Comparison of ENCODE assay signal across 2 fruit fly cellular contexts in genomic region chr3L:8314788-8315140, dm6.
TF ChIP-seq lines count a peak whose summit lies in the region.

No protein-coding gene starts in this region.

TF ChIP-seq in whole organism, embryonic, 481 proteins besides CTCF, POLR2A, EP300 and RAD21 (continued from another document):
- peak; percentile 17 for TF ChIP-seq CG13424 (tag; optimal IDR thresholded peaks at IDR 0.05; lab: Kevin White, UChicago)
- TF ChIP-seq CG13775 (GFP tag; optimal IDR thresholded peaks at IDR 0.05; lab: Kevin White, UChicago), result peak; percentile 11
- 0 out of 3 replicates have a peak, but pooled peaks have one; percentile 19 for TF ChIP-seq z (GFP tag; IDR thresholded peaks at IDR 0.05; lab: Robert Waterston, UW)
- peak; percentile 45 for TF ChIP-seq dm (GFP tag; optimal IDR thresholded peaks at IDR 0.05; lab: Kevin White, UChicago)
- peak; percentile 34 for TF ChIP-seq CG3281 (GFP tag; optimal IDR thresholded peaks at IDR 0.05; lab: Kevin White, UChicago)
- no peak for TF ChIP-seq fru (optimal IDR thresholded peaks at IDR 0.05; lab: Kevin White, UChicago)
- peak; percentile 56; the same call in 1 of the 2 replicates for TF ChIP-seq CG14441 (GFP tag; IDR thresholded peaks at IDR 0.05; lab: Robert Waterston, UW)
- TF ChIP-seq croc (GFP tag; conservative IDR thresholded peaks at IDR 0.05; lab: Robert Waterston, UW), result no peak
- TF ChIP-seq Drgx (GFP tag; IDR thresholded peaks at IDR 0.05; lab: Robert Waterston, UW), result peak; percentile 27; the same call in 1 of the 2 replicates
- TF ChIP-seq Ada2b (GFP tag; IDR thresholded peaks at IDR 0.05; lab: Robert Waterston, UW), result peak; percentile 44; the same call in 1 of the 2 replicates
- TF ChIP-seq Xbp1 (GFP tag; optimal IDR thresholded peaks at IDR 0.05; lab: Kevin White, UChicago), result peak; percentile 47
- peak; percentile 0 for TF ChIP-seq Six4 (GFP tag; optimal IDR thresholded peaks at IDR 0.05; lab: Kevin White, UChicago)
- TF ChIP-seq slbo (GFP tag; IDR thresholded peaks at IDR 0.05; lab: Robert Waterston, UW), result peak; percentile 57
- peak; percentile 71 for TF ChIP-seq Hey (tag; optimal IDR thresholded peaks at IDR 0.05; lab: Kevin White, UChicago)
- TF ChIP-seq grau (tag; optimal IDR thresholded peaks at IDR 0.05; lab: Kevin White, UChicago), result peak; percentile 14
- TF ChIP-seq D19B (GFP tag; optimal IDR thresholded peaks at IDR 0.05; lab: Kevin White, UChicago), result peak; percentile 96
- peak; percentile 15; the same call in 1 of the 4 replicates for TF ChIP-seq Gug (GFP tag; IDR thresholded peaks at IDR 0.05; lab: Robert Waterston, UW)
- TF ChIP-seq cas (GFP tag; IDR thresholded peaks at IDR 0.05; lab: Robert Waterston, UW), result peak; percentile 29; the same call in 1 of the 2 replicates
- peak; percentile 34; the same call in 2 of the 3 replicates for TF ChIP-seq ci (GFP tag; IDR thresholded peaks at IDR 0.05; lab: Robert Waterston, UW)
- TF ChIP-seq Fer3 (tag; optimal IDR thresholded peaks at IDR 0.05; lab: Kevin White, UChicago), result peak; percentile 21
- TF ChIP-seq CG14014 (GFP tag; IDR thresholded peaks at IDR 0.05; lab: Robert Waterston, UW), result 0 out of 2 replicates have a peak, but pooled peaks have one; percentile 8
- peak; percentile 44 for TF ChIP-seq lmd (GFP tag; IDR thresholded peaks at IDR 0.05; lab: Robert Waterston, UW)
- TF ChIP-seq Xrp1 (GFP tag; IDR thresholded peaks at IDR 0.05; lab: Robert Waterston, UW), result peak; percentile 30; the same call in 1 of the 2 replicates
- TF ChIP-seq CG15073 (GFP tag; optimal IDR thresholded peaks at IDR 0.05; lab: Kevin White, UChicago), result no peak
- TF ChIP-seq luna (GFP tag; optimal IDR thresholded peaks at IDR 0.05; lab: Kevin White, UChicago), result no peak
- peak; percentile 2 for TF ChIP-seq CG12155 (GFP tag; optimal IDR thresholded peaks at IDR 0.05; lab: Kevin White, UChicago)
- no peak for TF ChIP-seq CG7987 (GFP tag; optimal IDR thresholded peaks at IDR 0.05; lab: Kevin White, UChicago)
- TF ChIP-seq CG2120 (GFP tag; optimal IDR thresholded peaks at IDR 0.05; lab: Kevin White, UChicago), result peak; percentile 53
- 0 out of 2 replicates have a peak, but pooled peaks have one; percentile 36 for TF ChIP-seq ranshi (GFP tag; IDR thresholded peaks at IDR 0.05; lab: Robert Waterston, UW)
- peak; percentile 16 for TF ChIP-seq chn (GFP tag; optimal IDR thresholded peaks at IDR 0.05; lab: Kevin White, UChicago)
- peak; percentile 69 for TF ChIP-seq NFAT (GFP tag; IDR thresholded peaks at IDR 0.05; lab: Robert Waterston, UW)
- no peak for TF ChIP-seq CG4328 (GFP tag; optimal IDR thresholded peaks at IDR 0.05; lab: Kevin White, UChicago)
- peak; percentile 45; the same call in 1 of the 2 replicates for TF ChIP-seq Rfx (GFP tag; IDR thresholded peaks at IDR 0.05; lab: Robert Waterston, UW)
- 0 out of 3 replicates have a peak, but pooled peaks have one; percentile 22 for TF ChIP-seq otp (GFP tag; IDR thresholded peaks at IDR 0.05; lab: Robert Waterston, UW)
- TF ChIP-seq al (GFP tag; IDR thresholded peaks at IDR 0.05; lab: Robert Waterston, UW), result 0 out of 2 replicates have a peak, but pooled peaks have one; percentile 4
- TF ChIP-seq CG32532 (GFP tag; IDR thresholded peaks at IDR 0.05; lab: Robert Waterston, UW), result peak; percentile 53
- TF ChIP-seq Elba2 (GFP tag; optimal IDR thresholded peaks at IDR 0.05; lab: Kevin White, UChicago), result no peak
- peak; percentile 53 for TF ChIP-seq lilli (GFP tag; optimal IDR thresholded peaks at IDR 0.05; lab: Kevin White, UChicago)
- peak; percentile 46; the same call in 2 of the 3 replicates for TF ChIP-seq tgo (GFP tag; IDR thresholded peaks at IDR 0.05; lab: Robert Waterston, UW)
- peak; percentile 44 for TF ChIP-seq onecut (GFP tag; IDR thresholded peaks at IDR 0.05; lab: Robert Waterston, UW)
- TF ChIP-seq sob (GFP tag; IDR thresholded peaks at IDR 0.05; lab: Robert Waterston, UW), result no peak
- TF ChIP-seq CrebB (tag; optimal IDR thresholded peaks at IDR 0.05; lab: Kevin White, UChicago), result peak; percentile 11
- TF ChIP-seq vvl (GFP tag; IDR thresholded peaks at IDR 0.05; lab: Robert Waterston, UW), result peak; percentile 11
- TF ChIP-seq stc (GFP tag; IDR thresholded peaks at IDR 0.05; lab: Robert Waterston, UW), result no peak
- peak; percentile 42; the same call in 1 of the 2 replicates for TF ChIP-seq CG6689 (GFP tag; IDR thresholded peaks at IDR 0.05; lab: Robert Waterston, UW)
- no peak for TF ChIP-seq Gsc (GFP tag; IDR thresholded peaks at IDR 0.05; lab: Robert Waterston, UW)

TF ChIP-seq in whole organism, prepupa, 60 proteins besides CTCF, POLR2A, EP300 and RAD21 (continued from another document):
- no peak for TF ChIP-seq CG7368 (GFP tag; optimal IDR thresholded peaks at IDR 0.05; lab: Kevin White, UChicago)
- no peak for TF ChIP-seq CG16779 (tag; optimal IDR thresholded peaks at IDR 0.05; lab: Kevin White, UChicago)
- TF ChIP-seq OdsH (GFP tag; optimal IDR thresholded peaks at IDR 0.05; lab: Kevin White, UChicago), result peak; percentile 38
- peak; percentile 33 for TF ChIP-seq Met (GFP tag; optimal IDR thresholded peaks at IDR 0.05; lab: Kevin White, UChicago)
- TF ChIP-seq Eip78C (GFP tag; lab: Kevin White, UChicago), result peak; percentile 73
- no peak for TF ChIP-seq Lpt (GFP tag; optimal IDR thresholded peaks at IDR 0.05; lab: Kevin White, UChicago)
- TF ChIP-seq Sox102F (GFP tag; optimal IDR thresholded peaks at IDR 0.05; lab: Kevin White, UChicago), result no peak
- TF ChIP-seq eg (GFP tag; IDR thresholded peaks at IDR 0.05; lab: Robert Waterston, UW), result peak; percentile 60; the same call in 2 of the 3 replicates
- peak; percentile 55 for TF ChIP-seq Hr4 (GFP tag; optimal IDR thresholded peaks at IDR 0.05; lab: Kevin White, UChicago)
- TF ChIP-seq Eip75B (GFP tag; optimal IDR thresholded peaks at IDR 0.05; lab: Kevin White, UChicago), result no peak
- TF ChIP-seq topi (GFP tag; optimal IDR thresholded peaks at IDR 0.05; lab: Kevin White, UChicago), result no peak
- TF ChIP-seq CG6792 (GFP tag; optimal IDR thresholded peaks at IDR 0.05; lab: Kevin White, UChicago), result no peak
